Fruit fly (Drosophila melanogaster): ENCODE results near the gene cact.
A peak's percentile ranks its signal among the peaks of the same experiment; 100 is the strongest.

The cact gene

dm6 chr2L:16263723-16264122 is 62.3 kb downstream of the cact start (continued):
- no peak for TF ChIP-seq zfh2 (GFP tag; optimal IDR thresholded peaks at IDR 0.05)
- no peak for TF ChIP-seq Oli (tag; optimal IDR thresholded peaks at IDR 0.05)
- TF ChIP-seq CG1529 (GFP tag; optimal IDR thresholded peaks at IDR 0.05): no peak
- peak; percentile 15 for TF ChIP-seq CG1832 (GFP tag; optimal IDR thresholded peaks at IDR 0.05)
- no peak for TF ChIP-seq grau (tag; optimal IDR thresholded peaks at IDR 0.05)
- TF ChIP-seq CG14965 (GFP tag; optimal IDR thresholded peaks at IDR 0.05; ENCODE audit: borderline replicate concordance): no peak
- no peak for TF ChIP-seq Dp (GFP tag; optimal IDR thresholded peaks at IDR 0.05)
- TF ChIP-seq amos (GFP tag; IDR thresholded peaks at IDR 0.05; ENCODE audit: partially characterized antibody): no peak
- TF ChIP-seq ewg (GFP tag; optimal IDR thresholded peaks at IDR 0.05): peak; percentile 19
- TF ChIP-seq CG2129 (GFP tag; IDR thresholded peaks at IDR 0.05; ENCODE audit: partially characterized antibody): no peak
- no peak for TF ChIP-seq phol (tag; optimal IDR thresholded peaks at IDR 0.05)
- TF ChIP-seq knrl (GFP tag; IDR thresholded peaks at IDR 0.05; ENCODE audit: partially characterized antibody): peak; percentile 14; the same call in 1 of the 3 replicates
- TF ChIP-seq sima (GFP tag; optimal IDR thresholded peaks at IDR 0.05): no peak
- no peak for TF ChIP-seq Xrp1 (GFP tag; IDR thresholded peaks at IDR 0.05)
- TF ChIP-seq CG10959 (GFP tag; IDR thresholded peaks at IDR 0.05): no peak
- no peak for TF ChIP-seq Fer2 (tag; optimal IDR thresholded peaks at IDR 0.05)
- TF ChIP-seq twi (tag; optimal IDR thresholded peaks at IDR 0.05): no peak
- TF ChIP-seq CG8281 (tag; optimal IDR thresholded peaks at IDR 0.05): no peak
- TF ChIP-seq ara (GFP tag; IDR thresholded peaks at IDR 0.05): no peak
- peak; percentile 94 for TF ChIP-seq CG18011 (GFP tag; optimal IDR thresholded peaks at IDR 0.05)
- no peak for TF ChIP-seq Dek (tag; optimal IDR thresholded peaks at IDR 0.05)
- TF ChIP-seq Hsf (GFP tag; optimal IDR thresholded peaks at IDR 0.05): no peak
- peak; percentile 86 for TF ChIP-seq CG15073 (GFP tag; optimal IDR thresholded peaks at IDR 0.05)
- TF ChIP-seq pum (GFP tag; optimal IDR thresholded peaks at IDR 0.05): no peak
- TF ChIP-seq CG34422 (GFP tag; IDR thresholded peaks at IDR 0.05): no peak
- TF ChIP-seq CG2199 (GFP tag; IDR thresholded peaks at IDR 0.05): 0 out of 3 replicates have a peak, but pooled peaks have one; percentile 72
- no peak for TF ChIP-seq CG11247 (GFP tag; IDR thresholded peaks at IDR 0.05)
- TF ChIP-seq CG15479 (GFP tag; optimal IDR thresholded peaks at IDR 0.05): peak; percentile 11
- no peak for TF ChIP-seq ssp (GFP tag; IDR thresholded peaks at IDR 0.05)
- no peak for TF ChIP-seq org-1 (GFP tag; optimal IDR thresholded peaks at IDR 0.05)
- no peak for TF ChIP-seq CG15696 (tag; optimal IDR thresholded peaks at IDR 0.05)
- no peak for TF ChIP-seq CoRest (tag; optimal IDR thresholded peaks at IDR 0.05)
- no peak for TF ChIP-seq CG32772 (GFP tag; IDR thresholded peaks at IDR 0.05)
- TF ChIP-seq D (optimal IDR thresholded peaks at IDR 0.05): peak; percentile 4
- TF ChIP-seq D (GFP tag; optimal IDR thresholded peaks at IDR 0.05): no peak
- TF ChIP-seq CG16779 (GFP tag; IDR thresholded peaks at IDR 0.05): peak; percentile 32; the same call in 1 of the 2 replicates
- TF ChIP-seq ato (GFP tag; IDR thresholded peaks at IDR 0.05; ENCODE audit: partially characterized antibody): no peak
- TF ChIP-seq CG11093 (GFP tag; IDR thresholded peaks at IDR 0.05): no peak
- TF ChIP-seq Awh (GFP tag; IDR thresholded peaks at IDR 0.05): no peak
- TF ChIP-seq prd (optimal IDR thresholded peaks at IDR 0.05): no peak
- TF ChIP-seq prd (GFP tag; IDR thresholded peaks at IDR 0.05): no peak
- TF ChIP-seq Mrtf (GFP tag; IDR thresholded peaks at IDR 0.05): no peak
- no peak for TF ChIP-seq z (GFP tag; IDR thresholded peaks at IDR 0.05)
- TF ChIP-seq CG3163 (GFP tag; optimal IDR thresholded peaks at IDR 0.05): no peak
- TF ChIP-seq sug (tag; optimal IDR thresholded peaks at IDR 0.05): no peak
- TF ChIP-seq trem (tag; optimal IDR thresholded peaks at IDR 0.05): no peak
- no peak for TF ChIP-seq B-H2 (GFP tag; optimal IDR thresholded peaks at IDR 0.05)
- no peak for TF ChIP-seq Stat92E (GFP tag; optimal IDR thresholded peaks at IDR 0.05)
- peak; percentile 36 for TF ChIP-seq stwl (tag; optimal IDR thresholded peaks at IDR 0.05)
- no peak for TF ChIP-seq CG8089 (GFP tag; optimal IDR thresholded peaks at IDR 0.05)
- no peak for TF ChIP-seq CG6683 (GFP tag; optimal IDR thresholded peaks at IDR 0.05)
- no peak for TF ChIP-seq GATAe (GFP tag; conservative IDR thresholded peaks at IDR 0.05)

All from whole organism, embryonic.